Fruit fly (Drosophila melanogaster) whole organism, embryonic: Measurements from ENCODE around the gene Ilp5.

Experiments
- Adf1 ChIP-seq: fragments of 200-800 bp; sonication (Bioruptor generic); IDR thresholded peaks from 2 replicates; pipeline ENCODE4 v1.3.6; 2022; ENCODE audit warnings: missing biosample characterization, missing genetic modification characterization
- Antp ChIP-seq: fragments of 200-800 bp; sonication (Bioruptor generic); optimal IDR thresholded peaks from 3 replicates; lab custom pipeline; 2016; ENCODE audit warnings: missing biosample characterization, missing genetic modification characterization
- Atf6 ChIP-seq: fragments of 200-800 bp; sonication (Bioruptor generic); IDR thresholded peaks from 2 replicates; pipeline ENCODE4 v1.3.6; 2022; ENCODE audit warnings: missing biosample characterization, missing genetic modification characterization
- CG10267 ChIP-seq: fragments of 200-800 bp; sonication (Bioruptor generic); optimal IDR thresholded peaks from 2 replicates; lab custom pipeline; 2018; ENCODE audit warnings: missing biosample characterization, mild to moderate bottlenecking, missing genetic modification characterization, moderate library complexity
- CG10274 ChIP-seq: fragments of 200-800 bp; sonication (Bioruptor generic); optimal IDR thresholded peaks from 3 replicates; lab custom pipeline; 2017; ENCODE audit warnings: missing biosample characterization, mild to moderate bottlenecking, missing genetic modification characterization
- CG10321 ChIP-seq: fragments of 200-800 bp; sonication (Bioruptor generic); IDR thresholded peaks from 2 replicates; pipeline ENCODE4 v1.3.6; 2022; ENCODE audit warnings: missing biosample characterization, missing genetic modification characterization
- CG10654 ChIP-seq: fragments of 200-800 bp; sonication (Bioruptor generic); optimal IDR thresholded peaks from 2 replicates; lab custom pipeline; 2016; ENCODE audit warnings: missing biosample characterization, missing genetic modification characterization
- CG11504 ChIP-seq: fragments of 200-800 bp; sonication (Bioruptor generic); optimal IDR thresholded peaks from 3 replicates; lab custom pipeline; 2019; ENCODE audit warnings: missing biosample characterization, mild to moderate bottlenecking, missing genetic modification characterization, moderate library complexity
- CG11560 ChIP-seq: fragments of 200-800 bp; sonication (Bioruptor generic); IDR thresholded peaks from 3 replicates; pipeline ENCODE4 v1.3.6; 2022; ENCODE audit warnings: missing biosample characterization, missing genetic modification characterization
- CG12155 ChIP-seq: fragments of 200-800 bp; sonication (Bioruptor generic); optimal IDR thresholded peaks from 3 replicates; lab custom pipeline; 2016; ENCODE audit warnings: missing biosample characterization, missing genetic modification characterization
- CG12659 ChIP-seq: fragments of 200-800 bp; sonication (Bioruptor generic); optimal IDR thresholded peaks from 3 replicates; lab custom pipeline; 2017; ENCODE audit warnings: mild to moderate bottlenecking, missing biosample characterization, missing genetic modification reagents, missing genetic modification characterization
- CG13123 ChIP-seq: fragments of 200-800 bp; sonication (Bioruptor generic); optimal IDR thresholded peaks from 2 replicates; lab custom pipeline; 2016; ENCODE audit warnings: missing biosample characterization, missing genetic modification characterization
- CG14860 ChIP-seq: fragments of 200-800 bp; sonication (Bioruptor generic); IDR thresholded peaks from 3 replicates; pipeline ENCODE4 v1.3.6; 2022; ENCODE audit warnings: missing biosample characterization, missing genetic modification characterization; ENCODE audit not compliant: partially characterized antibody
- CG2116 ChIP-seq: fragments of 200-800 bp; sonication (Bioruptor generic); optimal IDR thresholded peaks from 3 replicates; lab custom pipeline; 2018; ENCODE audit warnings: missing biosample characterization, mild to moderate bottlenecking, missing genetic modification characterization
- CG30020 ChIP-seq: fragments of 200-800 bp; optimal IDR thresholded peaks from 2 replicates; lab custom pipeline; 2019; ENCODE audit warnings: missing biosample characterization, mild to moderate bottlenecking, missing genetic modification characterization, moderate library complexity
- CG32772 ChIP-seq: fragments of 200-800 bp; sonication (Bioruptor generic); IDR thresholded peaks from 2 replicates; pipeline ENCODE4 v1.3.6; 2022; ENCODE audit warnings: missing biosample characterization, missing genetic modification characterization
- CG3281 ChIP-seq: fragments of 200-800 bp; sonication (Bioruptor generic); optimal IDR thresholded peaks from 3 replicates; lab custom pipeline; 2017; ENCODE audit warnings: missing biosample characterization, mild to moderate bottlenecking, missing genetic modification characterization
- CG4617 ChIP-seq: fragments of 200-800 bp; sonication (Bioruptor generic); optimal IDR thresholded peaks from 3 replicates; lab custom pipeline; 2016; ENCODE audit warnings: missing biosample characterization, missing genetic modification characterization, borderline replicate concordance
- CG4820 ChIP-seq: fragments of 200-800 bp; sonication (Bioruptor generic); optimal IDR thresholded peaks from 3 replicates; lab custom pipeline; 2016; ENCODE audit warnings: missing biosample characterization, missing genetic modification characterization
- CG6854 ChIP-seq: fragments of 200-800 bp; sonication (Bioruptor generic); optimal IDR thresholded peaks from 3 replicates; lab custom pipeline; 2017; ENCODE audit warnings: missing biosample characterization, mild to moderate bottlenecking, missing genetic modification characterization
- CG7271 ChIP-seq: fragments of 200-800 bp; sonication (Bioruptor generic); optimal IDR thresholded peaks from 2 replicates; lab custom pipeline; 2018; ENCODE audit warnings: missing biosample characterization, mild to moderate bottlenecking, missing genetic modification characterization, moderate library complexity
- CG9797 ChIP-seq: fragments of 200-800 bp; sonication (Bioruptor generic); optimal IDR thresholded peaks from 3 replicates; lab custom pipeline; 2018; ENCODE audit warnings: missing biosample characterization, mild to moderate bottlenecking, missing genetic modification characterization
- CG9876 ChIP-seq: fragments of 200-800 bp; sonication (Bioruptor generic); optimal IDR thresholded peaks from 2 replicates; lab custom pipeline; 2016; ENCODE audit warnings: missing biosample characterization, missing genetic modification characterization
- CTCF ChIP-seq: fragments of 200-800 bp; sonication (Bioruptor generic); optimal IDR thresholded peaks from 2 replicates; lab custom pipeline; 2017; ENCODE audit warnings: missing biosample characterization, mild to moderate bottlenecking, missing genetic modification characterization, moderate library complexity
- CkIIα-i1 ChIP-seq: fragments of 200-800 bp; sonication (Bioruptor generic); IDR thresholded peaks from 2 replicates; pipeline ENCODE4 v1.3.6; 2022; ENCODE audit warnings: missing biosample characterization, missing genetic modification characterization
- Deaf1 ChIP-seq: fragments of 200-800 bp; optimal IDR thresholded peaks from 3 replicates; lab custom pipeline; 2019; ENCODE audit warnings: missing biosample characterization, mild to moderate bottlenecking, missing genetic modification characterization, moderate library complexity
- Dip3 ChIP-seq: fragments of 200-800 bp; sonication (Bioruptor generic); optimal IDR thresholded peaks from 3 replicates; lab custom pipeline; 2016; ENCODE audit warnings: missing biosample characterization, missing genetic modification characterization
- H2.0 ChIP-seq: fragments of 200-800 bp; sonication (Bioruptor generic); IDR thresholded peaks from 2 replicates; pipeline ENCODE4 v1.3.6; 2022; ENCODE audit warnings: missing biosample characterization, missing genetic modification characterization
- HmgZ ChIP-seq: fragments of 200-800 bp; sonication (Bioruptor generic); optimal IDR thresholded peaks from 2 replicates; lab custom pipeline; 2018; ENCODE audit warnings: missing biosample characterization, mild to moderate bottlenecking, missing genetic modification characterization
- NK7.1 ChIP-seq: fragments of 200-800 bp; sonication (Bioruptor generic); optimal IDR thresholded peaks from 3 replicates; lab custom pipeline; 2016; ENCODE audit warnings: missing biosample characterization, missing genetic modification characterization
- amos ChIP-seq: fragments of 200-800 bp; sonication (Bioruptor generic); IDR thresholded peaks from 2 replicates; pipeline ENCODE4 v1.3.6; 2022; ENCODE audit warnings: missing biosample characterization, missing genetic modification characterization; ENCODE audit not compliant: partially characterized antibody
- az2 ChIP-seq: fragments of 200-800 bp; sonication (Bioruptor generic); optimal IDR thresholded peaks from 3 replicates; lab custom pipeline; 2016; ENCODE audit warnings: missing biosample characterization, missing genetic modification characterization
- dimm ChIP-seq: fragments of 200-800 bp; sonication (Bioruptor generic); IDR thresholded peaks from 2 replicates; pipeline ENCODE4 v1.3.6; 2022; ENCODE audit warnings: missing biosample characterization, missing genetic modification characterization
- dmrt99B ChIP-seq: fragments of 200-800 bp; sonication (Bioruptor generic); optimal IDR thresholded peaks from 2 replicates; lab custom pipeline; 2018; ENCODE audit warnings: missing biosample characterization, mild to moderate bottlenecking, missing genetic modification characterization, moderate library complexity
- gcm2 ChIP-seq: fragments of 200-800 bp; sonication (Bioruptor generic); optimal IDR thresholded peaks from 2 replicates; lab custom pipeline; 2016; ENCODE audit warnings: missing biosample characterization, missing genetic modification characterization
- grau ChIP-seq: fragments of 200-800 bp; optimal IDR thresholded peaks from 3 replicates; lab custom pipeline; 2019; ENCODE audit warnings: missing biosample characterization, mild to moderate bottlenecking, missing genetic modification characterization, moderate library complexity
- ham ChIP-seq: fragments of 200-800 bp; sonication (Bioruptor generic); IDR thresholded peaks from 2 replicates; pipeline ENCODE4 v1.3.6; 2022; ENCODE audit warnings: missing biosample characterization, missing genetic modification characterization
- insv ChIP-seq, 2 experiments: fragments of 200-800 bp; sonication (Bioruptor generic); optimal IDR thresholded peaks; 3 replicates each; lab custom pipeline; 2016 to 2018; ENCODE audit warnings: missing biosample characterization in 2 of 2, missing genetic modification characterization in 2 of 2
- kah ChIP-seq: fragments of 200-800 bp; sonication (Bioruptor generic); optimal IDR thresholded peaks from 2 replicates; lab custom pipeline; 2018; ENCODE audit warnings: missing biosample characterization, mild to moderate bottlenecking, missing genetic modification characterization
- klu ChIP-seq: fragments of 200-800 bp; sonication (Bioruptor generic); IDR thresholded peaks from 2 replicates; pipeline ENCODE4 v1.3.6; 2022; ENCODE audit warnings: missing biosample characterization, missing genetic modification characterization
- kni ChIP-seq: fragments of 200-800 bp; sonication (Bioruptor generic); optimal IDR thresholded peaks from 3 replicates; lab custom pipeline; 2017; ENCODE audit warnings: mild to moderate bottlenecking, missing biosample characterization, missing genetic modification reagents, missing genetic modification characterization
- lbe ChIP-seq: fragments of 200-800 bp; sonication (Bioruptor generic); optimal IDR thresholded peaks from 2 replicates; lab custom pipeline; 2016; ENCODE audit warnings: missing biosample characterization, mild to moderate bottlenecking, missing genetic modification characterization
- mam ChIP-seq: fragments of 200-800 bp; sonication (Bioruptor generic); optimal IDR thresholded peaks from 3 replicates; lab custom pipeline; 2016; ENCODE audit warnings: missing biosample characterization, missing genetic modification characterization
- pb ChIP-seq: fragments of 200-800 bp; sonication (Bioruptor generic); optimal IDR thresholded peaks from 3 replicates; lab custom pipeline; 2016; ENCODE audit warnings: missing biosample characterization, missing genetic modification characterization
- run ChIP-seq: fragments of 200-800 bp; sonication (Bioruptor generic); optimal IDR thresholded peaks from 3 replicates; lab custom pipeline; 2018; ENCODE audit warnings: missing biosample characterization, mild to moderate bottlenecking, missing genetic modification characterization
- slou ChIP-seq: fragments of 200-800 bp; sonication (Bioruptor generic); optimal IDR thresholded peaks from 3 replicates; lab custom pipeline; 2016; ENCODE audit warnings: missing biosample characterization, missing genetic modification characterization
- sr ChIP-seq: fragments of 200-800 bp; sonication (Bioruptor generic); IDR thresholded peaks from 3 replicates; pipeline ENCODE4 v1.3.6; 2022; ENCODE audit warnings: missing biosample characterization, missing genetic modification characterization
- stc ChIP-seq: fragments of 200-800 bp; sonication (Bioruptor generic); IDR thresholded peaks from 2 replicates; pipeline ENCODE4 v1.3.6; 2022; ENCODE audit warnings: missing biosample characterization, missing genetic modification characterization
- stwl ChIP-seq: fragments of 200-800 bp; sonication (Bioruptor generic); optimal IDR thresholded peaks from 3 replicates; lab custom pipeline; 2018; ENCODE audit warnings: missing biosample characterization, mild to moderate bottlenecking, missing genetic modification characterization, moderate library complexity
- tll ChIP-seq, 2 experiments: fragments of 200-800 bp in 1 of 2; fragments of >200 bp in 1 of 2; sonication (Bioruptor generic) in 1 of 2; optimal IDR thresholded peaks; 2 replicates each; lab custom pipeline; 2017 to 2019; ENCODE audit warnings: missing biosample characterization in 2 of 2, missing genetic modification characterization in 2 of 2, mild to moderate bottlenecking in 1 of 2, moderate library complexity in 1 of 2
- twi ChIP-seq: fragments of 200-800 bp; optimal IDR thresholded peaks from 2 replicates; lab custom pipeline; 2019; ENCODE audit warnings: missing biosample characterization, mild to moderate bottlenecking, missing genetic modification characterization, moderate library complexity
- yki ChIP-seq: fragments of >200 bp; optimal IDR thresholded peaks from 3 replicates; lab custom pipeline; 2018

The Ilp5 gene

dm6 chr3L:9859624-9860023 is 35.9 kb upstream of the Ilp5 start, which contains the start of gene CG10809 (continued):
- TF ChIP-seq dimm (GFP tag; lab: Robert Waterston, UW) = no peak
- TF ChIP-seq Deaf1 (tag; lab: Kevin White, UChicago) = no peak
- no peak for TF ChIP-seq Adf1 (GFP tag; lab: Robert Waterston, UW)
- TF ChIP-seq mam (GFP tag; lab: Kevin White, UChicago) = peak; percentile 11
- peak; percentile 8 for TF ChIP-seq Dip3 (GFP tag; lab: Kevin White, UChicago)
- no peak for TF ChIP-seq ham (GFP tag; lab: Robert Waterston, UW)
- TF ChIP-seq CG9876 (GFP tag; lab: Kevin White, UChicago) = peak; percentile 33
- peak; percentile 37 for TF ChIP-seq CG12155 (GFP tag; lab: Kevin White, UChicago)
- TF ChIP-seq sr = no peak
- no peak for TF ChIP-seq pb (GFP tag; lab: Kevin White, UChicago)
- no peak for TF ChIP-seq Atf6
- peak; percentile 85 for TF ChIP-seq CG12659 (GFP tag; lab: Kevin White, UChicago)
- TF ChIP-seq CG11560 (tag; lab: Robert Waterston, UW) = no peak; the same call in 2 of the 3 replicates
- peak; percentile 96 for TF ChIP-seq amos (GFP tag; lab: Robert Waterston, UW)
- TF ChIP-seq CG13123 = peak; percentile 25
- no peak for TF ChIP-seq CG10321
- peak; percentile 40 for TF ChIP-seq HmgZ (tag; lab: Kevin White, UChicago)
- no peak for TF ChIP-seq CG11504 (tag; lab: Kevin White, UChicago)
- peak; percentile 97 for TF ChIP-seq CG4617 (GFP tag; lab: Kevin White, UChicago)
- TF ChIP-seq CG10654 (GFP tag; lab: Kevin White, UChicago) = peak; percentile 20
- TF ChIP-seq twi (tag; lab: Kevin White, UChicago) = peak; percentile 36
- peak; percentile 45 for TF ChIP-seq lbe (GFP tag; lab: Kevin White, UChicago)
- TF ChIP-seq slou (GFP tag; lab: Kevin White, UChicago) = peak; percentile 8
- TF ChIP-seq CG9797 (GFP tag; lab: Kevin White, UChicago) = peak; percentile 88
- peak; percentile 80 for TF ChIP-seq CG30020 (tag; lab: Kevin White, UChicago)
- TF ChIP-seq klu = no peak
- no peak for TF ChIP-seq az2 (GFP tag; lab: Kevin White, UChicago)
- TF ChIP-seq CG3281 (GFP tag; lab: Kevin White, UChicago) = peak; percentile 24
- TF ChIP-seq insv (GFP tag; optimal IDR thresholded peaks at IDR 0.05; lab: Kevin White, UChicago) = no peak
- TF ChIP-seq CG4820 = peak; percentile 19
- no peak for TF ChIP-seq kah (GFP tag; lab: Kevin White, UChicago)
- TF ChIP-seq grau (tag; lab: Kevin White, UChicago) = peak; percentile 43
- TF ChIP-seq stc (GFP tag; lab: Robert Waterston, UW) = no peak
- no peak for TF ChIP-seq CG6854 (GFP tag; lab: Kevin White, UChicago)
- no peak for TF ChIP-seq dmrt99B (tag; lab: Kevin White, UChicago)
- no peak for TF ChIP-seq yki
- peak; percentile 74 for TF ChIP-seq CG10267 (tag; lab: Kevin White, UChicago)
- no peak for TF ChIP-seq kni
- TF ChIP-seq CG7271 (tag; lab: Kevin White, UChicago) = peak; percentile 10
- TF ChIP-seq CG2116 = peak; percentile 85

- TF ChIP-seq stwl (tag; lab: Kevin White, UChicago) (peak; percentile 38), CTCF (GFP tag; lab: Kevin White, UChicago) (no peak), Antp (GFP tag; lab: Kevin White, UChicago) (no peak), H2.0 (peak; percentile 57), CG14860 (GFP tag; lab: Robert Waterston, UW) (no peak), CkIIα-i1 (GFP tag; lab: Robert Waterston, UW) (no peak), run (peak; percentile 60), NK7.1 (GFP tag; lab: Kevin White, UChicago) (no peak), CG10274 (GFP tag; lab: Kevin White, UChicago) (no peak), tll (GFP tag; optimal IDR thresholded peaks at IDR 0.05; lab: Kevin White, UChicago) (peak in 1 of 2 experiments; percentile 21), sr (peak; percentile 68; the same call in 2 of the 3 replicates), slou (GFP tag; lab: Kevin White, UChicago) (peak; percentile 24), gcm2 (GFP tag; lab: Kevin White, UChicago) (no peak), CG32772 (GFP tag; lab: Robert Waterston, UW) (peak; percentile 85)
These were observed 32.9 kb upstream of the Ilp5 start for dm6 chr3L:9856430-9857218.
